Worm (Caenorhabditis elegans): ENCODE measurements around the gene fbxb-41.

ce11 chrII:1091706-1092105, 49.6 kb upstream of the fbxb-41 start, which contains the start of gene snf-3:
- TF ChIP-seq ztf-23 (GFP tag; IDR thresholded peaks at IDR 0.05) (no peak), ztf-29 (GFP tag; IDR thresholded peaks at IDR 0.05) (no peak), klf-2 (GFP tag; conservative IDR thresholded peaks at IDR 0.05) (no peak), med-1 (GFP tag; optimal IDR thresholded peaks at IDR 0.05; ENCODE audit: insufficient read depth) (no peak)
